Worm (Caenorhabditis elegans) whole organism, early embryonic: Measurements from ENCODE around the gene hmg-1.1.

Experiments used
- B0310.2 ChIP-seq: sonication (generic microtip); optimal IDR thresholded peaks from 2 replicates; lab custom pipeline; 2016; ENCODE audit warnings: mild to moderate bottlenecking, missing genetic modification characterization, missing compliant biosample characterization
- F13C5.2 ChIP-seq: sonication (generic microtip); optimal IDR thresholded peaks from 2 replicates; lab custom pipeline; 2017; ENCODE audit warnings: mild to moderate bottlenecking, missing genetic modification characterization, inconsistent platforms, missing compliant biosample characterization
- aly-1 ChIP-seq: sonication (generic microtip); optimal IDR thresholded peaks from 2 replicates; lab custom pipeline; 2016; ENCODE audit warnings: missing genetic modification characterization, missing compliant biosample characterization
- ama-1 ChIP-seq: fragments of 150-350 bp; optimal IDR thresholded peaks from 2 replicates; lab custom pipeline; 2014
- ceh-13 ChIP-seq: fragments of 200-800 bp; sonication (Bioruptor generic); optimal IDR thresholded peaks from 2 replicates; lab custom pipeline; 2018; ENCODE audit warnings: mild to moderate bottlenecking, missing genetic modification characterization, missing compliant biosample characterization
- ceh-36 ChIP-seq: sonication (generic microtip); optimal IDR thresholded peaks from 2 replicates; lab custom pipeline; 2016; ENCODE audit warnings: missing genetic modification characterization, inconsistent platforms, missing compliant biosample characterization
- ets-7 ChIP-seq: sonication (generic microtip); optimal IDR thresholded peaks from 2 replicates; lab custom pipeline; 2016; ENCODE audit warnings: missing genotype, missing genetic modification characterization, missing compliant biosample characterization
- flt-1 ChIP-seq: fragments of 200-800 bp; sonication (Bioruptor generic); IDR thresholded peaks from 2 replicates; pipeline ENCODE4 v1.3.6; 2022; ENCODE audit warnings: missing genetic modification characterization, missing compliant biosample characterization
- hmbx-1 ChIP-seq: sonication (generic microtip); optimal IDR thresholded peaks from 2 replicates; lab custom pipeline; 2016; ENCODE audit warnings: mild to moderate bottlenecking, missing genetic modification characterization, missing compliant biosample characterization
- hmg-4 ChIP-seq: fragments of 200-800 bp; sonication (Bioruptor generic); optimal IDR thresholded peaks from 2 replicates; lab custom pipeline; 2018; ENCODE audit warnings: mild to moderate bottlenecking, missing genetic modification characterization, missing compliant biosample characterization
- hnd-1 ChIP-seq: sonication (generic microtip); optimal IDR thresholded peaks from 2 replicates; lab custom pipeline; 2016; ENCODE audit warnings: missing genetic modification characterization, missing compliant biosample characterization
- pes-1 ChIP-seq: fragments of 200-800 bp; sonication (Bioruptor generic); IDR thresholded peaks from 2 replicates; pipeline ENCODE4 v1.3.6; 2022; ENCODE audit warnings: missing genetic modification reagents, missing genetic modification characterization, missing compliant biosample characterization
- scrt-1 ChIP-seq: fragments of 200-800 bp; sonication (Bioruptor generic); IDR thresholded peaks from 2 replicates; pipeline ENCODE4 v1.3.6; 2022; ENCODE audit warnings: missing genetic modification characterization, missing compliant biosample characterization
- sea-1 ChIP-seq: fragments of 200-800 bp; sonication (Bioruptor generic); conservative IDR thresholded peaks from 2 replicates; pipeline ENCODE4 v1.3.6; 2022; ENCODE audit warnings: missing genetic modification characterization, missing compliant biosample characterization
- tbx-11 ChIP-seq: fragments of 200-800 bp; sonication (Bioruptor generic); IDR thresholded peaks from 2 replicates; pipeline ENCODE4 v1.3.6; 2022; ENCODE audit warnings: missing genetic modification characterization, missing compliant biosample characterization
- tbx-37 ChIP-seq: fragments of 200-800 bp; sonication (Bioruptor generic); conservative IDR thresholded peaks from 2 replicates; pipeline ENCODE4 v1.3.6; 2022; ENCODE audit warnings: missing genetic modification reagents, missing genetic modification characterization, missing compliant biosample characterization
- tra-4 ChIP-seq: sonication (generic microtip); optimal IDR thresholded peaks from 2 replicates; lab custom pipeline; 2017; ENCODE audit warnings: missing genetic modification characterization, missing compliant biosample characterization

hmg-1.1 gene

DNA sequence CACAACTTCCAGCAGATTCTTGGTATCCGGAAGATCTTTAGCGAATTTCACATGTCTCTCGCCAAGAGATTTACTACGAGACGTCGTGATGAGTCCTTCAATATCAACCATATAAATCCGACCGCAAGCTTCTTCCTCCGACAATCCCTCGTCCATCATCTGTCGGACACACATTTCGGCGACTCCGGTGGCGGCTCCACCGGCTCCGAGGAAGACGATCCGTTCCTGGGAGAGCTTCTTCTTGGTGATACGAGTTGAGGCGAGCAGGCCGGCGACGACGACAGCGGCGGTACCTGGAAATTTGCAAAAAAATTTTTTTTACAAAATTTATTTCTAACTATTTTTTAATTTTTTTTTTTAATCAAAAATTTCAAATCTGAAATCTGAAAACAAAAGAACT is 20.4 kb upstream of the hmg-1.1 start:
- no peak for TF ChIP-seq ceh-36 (tag; lab: Kevin White, UChicago)
- TF ChIP-seq B0310.2: no peak
- no peak for TF ChIP-seq pes-1 (GFP tag; lab: Robert Waterston, UW)

DNA sequence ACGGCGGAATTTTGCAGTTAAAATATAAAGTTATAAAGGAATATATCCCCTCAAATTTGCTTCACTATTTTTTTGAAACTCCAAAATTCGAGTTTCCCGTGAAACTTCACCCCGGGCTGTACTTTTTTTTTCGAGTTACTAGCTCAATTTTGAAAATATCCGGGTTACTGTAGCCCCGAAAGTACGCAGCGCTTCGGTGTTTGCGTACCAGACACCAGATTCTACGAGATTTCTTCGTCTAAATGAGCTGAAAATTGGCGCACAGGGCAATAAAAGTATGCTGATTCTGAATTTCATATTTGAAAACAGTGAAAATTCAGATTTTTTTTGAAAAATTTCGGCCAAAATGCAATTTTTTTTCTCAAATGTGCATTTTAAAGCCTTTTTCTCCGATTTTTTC is 19.6 kb upstream of the hmg-1.1 start:
- TF ChIP-seq sea-1 (0 out of 2 replicates have a peak, but pooled peaks have one; percentile 10), ets-7 (tag; lab: Kevin White, UChicago) (no peak)

DNA sequence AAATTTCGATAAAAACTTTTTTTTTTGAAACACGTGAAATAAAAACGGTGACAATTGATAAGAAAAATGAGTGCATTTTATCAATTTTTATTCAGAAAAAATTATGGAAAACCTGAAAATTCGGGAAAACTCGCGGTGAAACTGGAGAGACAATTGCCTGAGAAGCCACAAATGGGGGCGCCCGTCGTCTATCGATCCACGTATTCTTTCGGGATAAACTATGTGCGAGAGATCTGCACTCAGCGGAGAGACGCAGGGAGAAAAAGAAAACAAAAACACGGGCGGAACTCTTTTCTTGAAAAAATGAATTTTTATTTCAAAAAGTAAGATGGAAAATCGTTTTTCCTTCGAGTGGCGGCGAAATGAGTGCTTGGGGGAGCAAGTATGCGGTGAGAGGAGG is 16.6 kb upstream of the hmg-1.1 start, which contains the start of gene men-1:
Gene men-1 (minus strand): TSS at position 242 of the 400 bp plus-strand sequence.
- no peak for TF ChIP-seq ama-1

DNA sequence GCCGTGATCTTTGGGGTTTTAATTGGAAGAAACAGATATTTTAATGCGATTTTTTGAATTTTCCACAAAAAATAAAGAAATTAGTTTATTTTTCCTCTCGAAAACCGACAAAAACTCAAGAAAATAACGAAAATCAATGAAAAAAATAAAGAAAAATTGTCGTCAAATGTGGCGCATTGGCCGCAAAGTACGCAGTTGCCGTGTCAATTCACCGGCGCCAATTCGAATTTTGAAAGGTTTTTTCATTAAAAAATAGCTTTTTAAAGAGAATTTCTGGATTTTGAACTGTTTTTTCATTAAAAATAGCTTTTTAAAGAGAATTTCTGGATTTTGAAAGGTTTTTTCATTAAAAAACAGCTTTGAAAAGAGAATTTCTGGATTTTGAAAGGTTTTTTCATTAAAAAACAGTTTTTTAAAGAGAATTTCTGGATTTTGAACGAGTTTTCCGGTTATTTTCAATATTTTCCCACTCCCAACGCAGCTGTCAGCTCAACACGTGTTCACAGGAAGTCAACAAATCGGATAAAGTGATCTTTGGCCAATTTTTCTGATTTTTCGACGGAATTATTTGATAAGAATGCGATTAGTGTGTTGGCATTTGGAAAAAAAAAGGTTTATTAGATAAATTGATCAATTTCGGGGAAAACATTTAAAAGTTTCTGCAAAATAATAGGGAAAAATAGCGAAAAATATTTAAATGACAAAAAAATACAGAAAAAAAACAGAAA is 16.0 kb upstream of the hmg-1.1 start:
- TF ChIP-seq hmg-4 (GFP tag; lab: Kevin White, UChicago) (no peak), tbx-37 (GFP tag; lab: Robert Waterston, UW) (no peak), tra-4 (tag; lab: Kevin White, UChicago) (no peak), hmbx-1 (tag; lab: Kevin White, UChicago) (no peak), tbx-11 (GFP tag; lab: Robert Waterston, UW) (no peak), ama-1 (no peak), hnd-1 (tag; lab: Kevin White, UChicago) (no peak), F13C5.2 (tag; lab: Kevin White, UChicago) (no peak), pes-1 (GFP tag; lab: Robert Waterston, UW) (no peak), scrt-1 (GFP tag; lab: Robert Waterston, UW) (no peak), aly-1 (tag; lab: Kevin White, UChicago) (no peak), ceh-13 (no peak), B0310.2 (no peak), ets-7 (tag; lab: Kevin White, UChicago) (no peak), sea-1 (no peak), flt-1 (GFP tag; lab: Robert Waterston, UW) (no peak), ceh-36 (tag; lab: Kevin White, UChicago) (no peak)

DNA sequence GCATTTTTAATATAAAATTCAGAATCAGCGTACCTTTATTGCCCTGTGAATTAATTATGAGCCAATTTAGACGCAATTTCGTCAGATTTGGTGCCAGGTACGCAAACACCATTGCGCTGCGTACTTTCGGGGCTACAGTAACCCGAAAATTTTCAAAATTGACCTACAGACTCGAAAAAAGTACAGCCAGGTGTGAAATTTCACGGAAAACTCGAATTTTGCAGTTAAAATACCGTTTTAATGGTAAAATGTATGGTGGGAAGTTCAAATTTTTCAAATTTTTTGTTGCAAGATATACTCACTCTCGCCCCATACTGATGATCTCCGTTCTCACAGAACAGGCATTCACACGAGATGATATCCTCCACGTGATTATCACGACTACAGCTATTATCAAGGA is 13.9 kb upstream of the hmg-1.1 start:
- TF ChIP-seq tra-4 (tag; lab: Kevin White, UChicago): no peak
- TF ChIP-seq ama-1: no peak
- TF ChIP-seq ets-7 (tag; lab: Kevin White, UChicago): no peak
- no peak for TF ChIP-seq flt-1 (GFP tag; lab: Robert Waterston, UW)
- TF ChIP-seq sea-1: no peak
- no peak for TF ChIP-seq ceh-13
- TF ChIP-seq hnd-1 (tag; lab: Kevin White, UChicago): no peak
- TF ChIP-seq hmg-4 (GFP tag; lab: Kevin White, UChicago): no peak
- TF ChIP-seq F13C5.2 (tag; lab: Kevin White, UChicago): no peak
- no peak for TF ChIP-seq pes-1 (GFP tag; lab: Robert Waterston, UW)
- TF ChIP-seq scrt-1 (GFP tag; lab: Robert Waterston, UW): no peak
- TF ChIP-seq tbx-11 (GFP tag; lab: Robert Waterston, UW): no peak
- TF ChIP-seq tbx-37 (GFP tag; lab: Robert Waterston, UW): no peak
- TF ChIP-seq ceh-36 (tag; lab: Kevin White, UChicago): no peak
- TF ChIP-seq aly-1 (tag; lab: Kevin White, UChicago): no peak
- no peak for TF ChIP-seq B0310.2
- TF ChIP-seq hmbx-1 (tag; lab: Kevin White, UChicago): no peak

DNA sequence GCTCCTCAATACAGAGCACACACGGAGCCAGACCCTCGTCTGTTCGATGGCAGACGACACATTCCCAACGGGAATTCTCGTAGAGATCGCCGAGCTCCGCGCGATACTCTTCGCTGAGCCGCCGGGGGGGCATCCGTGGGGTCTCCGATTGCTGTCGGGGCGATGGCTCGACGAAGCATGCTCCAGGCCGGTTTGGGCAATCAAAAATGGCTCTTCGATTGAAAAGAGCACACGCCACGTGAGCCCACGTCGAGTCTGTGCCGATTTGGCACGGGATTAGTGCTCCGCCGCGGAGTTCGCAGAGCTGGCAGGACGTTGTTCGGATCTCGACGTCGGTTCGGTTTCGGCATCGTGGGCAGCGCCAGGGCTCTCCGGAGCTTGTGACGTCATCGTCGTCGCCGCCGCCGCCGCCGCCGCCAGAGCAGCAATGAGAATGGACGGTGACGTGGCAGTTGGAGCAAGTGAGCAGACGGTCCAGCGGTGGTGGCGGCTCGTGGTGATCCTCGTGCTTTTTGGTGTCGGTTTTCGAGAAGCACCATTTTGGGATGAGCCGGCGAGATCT is 13.2 kb upstream of the hmg-1.1 start:
- TF ChIP-seq hmbx-1 (tag; lab: Kevin White, UChicago) (no peak), ama-1 (no peak), B0310.2 (no peak), tbx-37 (GFP tag; lab: Robert Waterston, UW) (no peak), pes-1 (GFP tag; lab: Robert Waterston, UW) (no peak), ceh-36 (tag; lab: Kevin White, UChicago) (no peak)

DNA sequence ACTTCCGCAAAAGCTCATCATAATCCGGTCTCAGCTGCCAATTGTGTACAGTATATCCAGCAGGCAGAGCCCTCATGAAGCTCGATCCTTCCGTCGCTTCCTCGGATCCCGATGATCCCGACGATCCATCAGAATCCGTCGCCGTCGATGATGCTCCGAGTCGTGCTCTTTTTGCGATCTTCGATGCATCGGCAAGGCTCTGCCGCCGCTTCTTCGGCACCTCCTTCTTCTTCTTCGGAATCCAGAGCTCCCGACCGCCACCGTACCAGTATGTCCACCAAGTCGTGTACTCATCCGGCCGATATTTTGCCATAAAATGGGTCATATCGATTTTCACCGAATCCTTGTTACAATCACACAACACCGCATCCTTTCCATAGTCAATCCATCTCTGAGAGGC is 10.6 kb upstream of the hmg-1.1 start:
- TF ChIP-seq ama-1 (no peak), sea-1 (no peak), aly-1 (tag; lab: Kevin White, UChicago) (no peak), ets-7 (tag; lab: Kevin White, UChicago) (no peak), tbx-11 (GFP tag; lab: Robert Waterston, UW) (no peak), scrt-1 (GFP tag; lab: Robert Waterston, UW) (no peak), F13C5.2 (tag; lab: Kevin White, UChicago) (no peak), tra-4 (tag; lab: Kevin White, UChicago) (no peak), hmg-4 (GFP tag; lab: Kevin White, UChicago) (no peak), tbx-37 (GFP tag; lab: Robert Waterston, UW) (no peak), hnd-1 (tag; lab: Kevin White, UChicago) (no peak), ceh-13 (no peak), B0310.2 (no peak)

DNA sequence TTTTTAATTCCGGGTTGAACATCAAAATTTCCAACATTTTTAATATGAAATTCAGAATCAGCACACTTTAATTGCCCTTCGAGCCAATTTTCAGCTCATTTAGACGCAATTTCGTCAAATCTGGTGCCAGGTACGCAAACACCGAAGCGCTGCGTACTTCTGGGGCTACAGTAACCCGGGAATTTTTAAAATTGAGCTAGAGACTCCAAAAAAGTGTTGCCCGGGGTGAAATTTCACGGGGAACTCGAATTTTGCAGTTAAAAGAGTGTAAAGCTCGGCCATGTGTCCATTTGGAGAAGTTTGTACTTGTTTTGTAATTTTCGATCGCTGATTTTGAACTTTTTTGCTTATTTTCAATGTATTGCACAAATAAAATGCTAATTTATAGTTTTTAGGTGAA is 8.2 kb upstream of the hmg-1.1 start:
- no peak for TF ChIP-seq tbx-11 (GFP tag; lab: Robert Waterston, UW)
- TF ChIP-seq tra-4 (tag; lab: Kevin White, UChicago): no peak
- TF ChIP-seq ceh-36 (tag; lab: Kevin White, UChicago): no peak
- TF ChIP-seq hmg-4 (GFP tag; lab: Kevin White, UChicago): no peak
- no peak for TF ChIP-seq hmbx-1 (tag; lab: Kevin White, UChicago)
- no peak for TF ChIP-seq ceh-13
- no peak for TF ChIP-seq scrt-1 (GFP tag; lab: Robert Waterston, UW)
